Fruit fly (Drosophila melanogaster): Measurements from ENCODE around the gene Las.

The Las gene

dm6 chr3L:20388983-20389382 is 43.2 kb downstream of the Las start (continued):
- peak; percentile 85 for TF ChIP-seq Ets65A (GFP tag)
- TF ChIP-seq Deaf1 (tag; optimal IDR thresholded peaks at IDR 0.05): peak; percentile 17
- TF ChIP-seq emc (GFP tag; optimal IDR thresholded peaks at IDR 0.05): no peak
- peak; percentile 24 for TF ChIP-seq Max (GFP tag; optimal IDR thresholded peaks at IDR 0.05)
- TF ChIP-seq CG7786 (GFP tag; optimal IDR thresholded peaks at IDR 0.05): peak; percentile 31
- TF ChIP-seq zfh1 (GFP tag; IDR thresholded peaks at IDR 0.05): no peak
- TF ChIP-seq jigr1 (GFP tag; IDR thresholded peaks at IDR 0.05): no peak
- no peak for TF ChIP-seq dan (GFP tag; IDR thresholded peaks at IDR 0.05)
- peak; percentile 59 for TF ChIP-seq CG15269 (tag; optimal IDR thresholded peaks at IDR 0.05)
- TF ChIP-seq E2f2 (GFP tag; IDR thresholded peaks at IDR 0.05): peak; percentile 22; the same call in 1 of the 2 replicates
- TF ChIP-seq ham (GFP tag; IDR thresholded peaks at IDR 0.05): no peak
- no peak for TF ChIP-seq CG4360 (GFP tag; IDR thresholded peaks at IDR 0.05)
- peak; percentile 47 for TF ChIP-seq CG1603 (tag; optimal IDR thresholded peaks at IDR 0.05)
- TF ChIP-seq CG6791 (GFP tag; IDR thresholded peaks at IDR 0.05; ENCODE audit: partially characterized antibody): no peak
- TF ChIP-seq CG9876 (GFP tag; optimal IDR thresholded peaks at IDR 0.05): no peak
- TF ChIP-seq Bteb2 (GFP tag; optimal IDR thresholded peaks at IDR 0.05): peak; percentile 1
- peak; percentile 28 for TF ChIP-seq CG7987 (GFP tag; optimal IDR thresholded peaks at IDR 0.05)
- TF ChIP-seq Side (GFP tag; optimal IDR thresholded peaks at IDR 0.05): peak; percentile 11
- peak; percentile 29 for TF ChIP-seq bab2 (GFP tag; optimal IDR thresholded peaks at IDR 0.05)
- TF ChIP-seq nmo (GFP tag; optimal IDR thresholded peaks at IDR 0.05): peak; percentile 0
- no peak for TF ChIP-seq NC2α (GFP tag; optimal IDR thresholded peaks at IDR 0.05)
- TF ChIP-seq CG2712 (tag; optimal IDR thresholded peaks at IDR 0.05): peak; percentile 12
- peak; percentile 37; the same call in 1 of the 2 replicates for TF ChIP-seq CG6689 (GFP tag; IDR thresholded peaks at IDR 0.05)
- TF ChIP-seq ci (GFP tag; IDR thresholded peaks at IDR 0.05): peak; percentile 27; the same call in 1 of the 3 replicates
- TF ChIP-seq Dek (tag; optimal IDR thresholded peaks at IDR 0.05): peak; percentile 45
- no peak for TF ChIP-seq CG4854 (GFP tag; optimal IDR thresholded peaks at IDR 0.05)
- no peak for TF ChIP-seq Atf-2 (GFP tag; optimal IDR thresholded peaks at IDR 0.05)
- no peak for TF ChIP-seq CG10565 (GFP tag; optimal IDR thresholded peaks at IDR 0.05)
- TF ChIP-seq CG17328 (GFP tag; IDR thresholded peaks at IDR 0.05): peak; percentile 39; the same call in 1 of the 2 replicates
- peak; percentile 57 for TF ChIP-seq Xrp1 (GFP tag; IDR thresholded peaks at IDR 0.05)
- TF ChIP-seq D19B (GFP tag; optimal IDR thresholded peaks at IDR 0.05): no peak
- no peak for TF ChIP-seq ssp (GFP tag; IDR thresholded peaks at IDR 0.05)
- TF ChIP-seq CG10979 (tag; optimal IDR thresholded peaks at IDR 0.05): no peak
- TF ChIP-seq Hmr (GFP tag; optimal IDR thresholded peaks at IDR 0.05): peak; percentile 59
- no peak for TF ChIP-seq Dll (GFP tag; IDR thresholded peaks at IDR 0.05; ENCODE audit: partially characterized antibody)
- TF ChIP-seq Camta (GFP tag; optimal IDR thresholded peaks at IDR 0.05): no peak
- peak; percentile 20 for TF ChIP-seq CG12391 (tag; optimal IDR thresholded peaks at IDR 0.05)
- TF ChIP-seq az2 (GFP tag; optimal IDR thresholded peaks at IDR 0.05): peak; percentile 24
- TF ChIP-seq Sox102F (GFP tag; optimal IDR thresholded peaks at IDR 0.05): peak; percentile 28
- peak; percentile 28 for TF ChIP-seq Fer3 (tag; optimal IDR thresholded peaks at IDR 0.05)
- peak; percentile 13; the same call in 1 of the 2 replicates for TF ChIP-seq CG10366 (GFP tag; IDR thresholded peaks at IDR 0.05)
- TF ChIP-seq CG14014 (GFP tag; IDR thresholded peaks at IDR 0.05): no peak; the same call in 1 of the 2 replicates
- peak; percentile 10 for TF ChIP-seq bcd (GFP tag; optimal IDR thresholded peaks at IDR 0.05)
- TF ChIP-seq CG3281 (GFP tag; optimal IDR thresholded peaks at IDR 0.05): peak; percentile 22
- TF ChIP-seq ERR (GFP tag; optimal IDR thresholded peaks at IDR 0.05): peak; percentile 59
- TF ChIP-seq Oli (tag; optimal IDR thresholded peaks at IDR 0.05): peak; percentile 30
- no peak for TF ChIP-seq pan (optimal IDR thresholded peaks at IDR 0.05)
- peak in 1 of 2 experiments; percentile 56 for TF ChIP-seq pan (GFP tag; optimal IDR thresholded peaks at IDR 0.05 in 1 of 2, IDR thresholded peaks at IDR 0.05 in 1 of 2)
- TF ChIP-seq caup (GFP tag; optimal IDR thresholded peaks at IDR 0.05; ENCODE audit: severe bottlenecking): peak; percentile 50
- TF ChIP-seq Gug (GFP tag; IDR thresholded peaks at IDR 0.05): peak; percentile 22; the same call in 1 of the 4 replicates
- TF ChIP-seq Pdp1 (GFP tag; optimal IDR thresholded peaks at IDR 0.05): peak in 1 of 2 experiments; percentile 56

All from whole organism, embryonic.